Fruit fly (Drosophila melanogaster) whole organism, larva: ENCODE measurements around the gene TpnC25D.

Experiments used
- noc ChIP-seq: fragments of 200-800 bp; sonication (Bioruptor generic); optimal IDR thresholded peaks from 3 replicates; lab custom pipeline; 2019; ENCODE audit warnings: missing biosample characterization, mild to moderate bottlenecking, missing genetic modification characterization, moderate library complexity

The TpnC25D gene

DNA sequence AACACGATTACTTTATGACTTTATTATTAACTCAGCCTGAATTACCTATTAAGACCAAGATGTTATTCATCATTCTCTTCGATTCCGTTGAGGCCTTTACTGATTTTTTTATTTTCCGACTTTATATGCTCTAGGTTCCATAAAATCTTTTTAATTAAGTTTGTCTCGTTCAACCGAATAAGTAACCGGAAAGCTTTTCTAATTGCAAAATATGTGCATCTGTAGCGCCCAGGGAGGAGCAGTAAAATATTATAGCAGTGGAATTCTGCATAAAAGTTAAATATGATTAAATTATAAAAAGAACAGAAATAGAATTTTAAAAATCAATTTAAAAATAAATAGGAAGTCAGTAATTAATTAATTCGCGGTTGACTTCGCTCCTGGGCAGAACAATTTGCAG is at the start of gene TpnC25D, which contains the start of gene CG14034:
Gene TpnC25D (plus strand): TSS at position 260 of the 400 bp plus-strand sequence.
Gene CG14034 (minus strand): TSS at position 101 of the 400 bp plus-strand sequence.
- TF ChIP-seq noc (tag; lab: Kevin White, UChicago), result no peak

DNA sequence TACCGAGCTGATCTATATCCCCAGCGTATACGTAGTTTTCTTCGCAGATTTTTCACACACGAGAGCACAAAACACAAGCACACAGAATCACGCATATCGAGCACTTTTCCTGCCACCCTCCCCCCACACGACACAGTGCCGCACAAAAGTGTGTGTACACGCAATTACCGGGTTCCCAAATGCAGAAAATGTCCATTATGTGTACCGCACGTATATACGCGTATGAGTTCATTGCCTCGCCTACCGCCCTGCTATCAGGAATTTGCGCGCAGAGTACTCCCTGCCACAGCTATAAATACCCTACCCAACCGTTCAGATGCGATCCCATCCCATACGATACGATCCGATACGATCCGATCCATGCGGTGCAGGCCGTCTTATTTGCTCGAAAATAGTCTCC is 30.0 kb upstream of the TpnC25D start:
- TF ChIP-seq noc (tag; lab: Kevin White, UChicago), result no peak

DNA sequence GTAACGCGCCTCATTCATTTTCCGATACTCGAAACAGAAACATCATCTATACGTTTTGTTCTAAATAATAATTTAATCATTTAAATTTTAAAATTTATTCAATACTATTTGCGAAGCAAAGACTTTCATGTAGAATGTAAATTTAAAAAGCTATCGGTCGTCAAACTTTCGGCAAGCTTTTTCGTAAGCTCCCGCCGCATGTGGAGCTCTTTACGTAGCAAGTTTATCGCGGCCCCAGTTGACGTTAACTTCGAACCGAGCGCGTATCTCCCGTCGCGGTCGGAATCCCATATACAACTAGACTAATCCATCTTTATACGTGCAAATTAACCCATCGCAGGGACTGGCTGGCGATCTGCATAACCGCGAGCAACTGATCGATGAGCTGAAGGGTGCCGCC is 20.9 kb upstream of the TpnC25D start:
- no peak for TF ChIP-seq noc (tag; lab: Kevin White, UChicago)

DNA sequence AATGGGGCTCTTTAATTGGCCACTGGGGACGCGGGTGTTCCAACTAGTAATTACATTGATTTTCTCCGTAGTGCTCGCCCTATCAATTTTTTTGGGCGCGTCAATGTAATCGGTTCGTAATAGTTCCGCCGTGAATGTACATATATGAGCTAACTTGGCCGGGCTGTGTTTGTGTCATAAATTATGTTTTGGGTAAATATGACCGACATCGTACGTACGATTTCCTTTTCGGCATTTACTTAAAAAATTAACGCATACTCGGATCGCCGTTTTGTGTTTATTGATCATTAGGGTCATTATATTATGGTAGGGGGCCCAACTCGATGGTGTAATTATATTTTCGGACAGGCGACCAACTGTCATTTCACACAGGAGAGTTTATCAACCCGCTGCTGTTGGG is 19.8 kb upstream of the TpnC25D start:
- TF ChIP-seq noc (tag; lab: Kevin White, UChicago), result peak; percentile 20

DNA sequence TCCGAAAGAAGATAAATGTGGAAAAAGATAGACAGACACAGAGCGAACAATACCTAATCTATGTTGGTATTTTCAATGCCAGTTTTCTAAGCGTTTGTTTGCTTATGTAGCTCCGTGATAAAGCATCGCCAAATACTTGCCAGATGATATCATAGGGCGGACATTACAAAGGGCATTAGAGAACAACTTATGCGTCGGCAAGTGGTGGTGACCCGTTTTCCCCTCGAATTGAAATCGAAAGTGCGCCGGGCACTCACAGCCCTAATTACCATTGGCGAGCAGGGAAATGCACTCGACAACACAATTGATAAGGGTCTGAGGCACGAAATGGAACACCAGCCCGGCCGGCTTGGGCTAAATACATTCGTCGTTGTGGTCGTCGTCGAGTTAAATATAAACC is 19.3 kb upstream of the TpnC25D start:
- TF ChIP-seq noc (tag; lab: Kevin White, UChicago), result no peak

DNA sequence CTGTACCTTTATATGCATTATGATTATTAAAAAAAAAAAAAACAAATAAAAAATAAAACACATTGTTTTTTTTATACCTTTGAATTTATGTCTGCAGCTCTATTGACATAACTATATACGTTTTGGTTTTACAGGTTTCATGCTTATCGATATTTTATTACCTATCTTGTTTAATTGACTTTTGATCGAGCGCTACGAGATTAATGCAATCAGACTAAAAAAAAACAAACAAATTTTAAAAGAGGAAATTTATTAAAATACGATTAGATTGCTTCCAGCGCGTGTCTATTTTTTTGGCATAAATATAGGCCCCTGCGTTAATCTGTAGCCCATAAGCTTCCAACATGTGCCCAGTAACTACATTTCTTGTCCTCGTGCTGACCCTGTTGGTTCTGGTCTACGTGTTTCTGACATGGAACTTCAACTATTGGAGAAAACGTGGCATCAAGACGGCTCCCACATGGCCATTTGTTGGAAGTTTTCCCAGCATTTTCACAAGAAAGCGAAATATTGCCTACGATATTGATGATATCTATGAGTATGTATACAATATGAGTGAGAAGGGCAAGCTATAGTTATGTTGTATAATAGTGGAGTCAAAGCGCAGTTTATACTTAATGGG is 9.4 kb upstream of the TpnC25D start, which contains the start of gene Cyp28d2:
Gene Cyp28d2 (plus strand): TSS at position 304 of the 622 bp plus-strand sequence.
- no peak for TF ChIP-seq noc (tag; lab: Kevin White, UChicago)

DNA sequence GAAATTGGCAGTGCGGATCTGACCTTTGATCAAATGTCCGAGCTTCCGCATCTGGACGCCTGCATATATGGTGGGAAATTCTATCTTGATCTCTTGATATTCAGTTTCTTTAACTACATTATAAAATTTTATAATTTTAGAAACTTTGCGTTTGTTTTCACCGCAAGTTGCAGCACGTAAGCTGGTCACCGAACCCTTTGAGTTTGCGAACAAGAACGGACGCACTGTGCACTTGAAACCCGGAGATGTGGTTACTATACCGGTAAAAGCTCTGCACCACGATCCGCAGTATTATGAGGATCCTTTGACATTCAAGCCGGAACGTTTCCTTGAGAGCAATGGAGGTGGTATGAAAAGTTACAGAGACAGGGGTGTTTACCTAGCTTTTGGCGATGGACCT is 7.9 kb upstream of the TpnC25D start:
- no peak for TF ChIP-seq noc (tag; lab: Kevin White, UChicago)

DNA sequence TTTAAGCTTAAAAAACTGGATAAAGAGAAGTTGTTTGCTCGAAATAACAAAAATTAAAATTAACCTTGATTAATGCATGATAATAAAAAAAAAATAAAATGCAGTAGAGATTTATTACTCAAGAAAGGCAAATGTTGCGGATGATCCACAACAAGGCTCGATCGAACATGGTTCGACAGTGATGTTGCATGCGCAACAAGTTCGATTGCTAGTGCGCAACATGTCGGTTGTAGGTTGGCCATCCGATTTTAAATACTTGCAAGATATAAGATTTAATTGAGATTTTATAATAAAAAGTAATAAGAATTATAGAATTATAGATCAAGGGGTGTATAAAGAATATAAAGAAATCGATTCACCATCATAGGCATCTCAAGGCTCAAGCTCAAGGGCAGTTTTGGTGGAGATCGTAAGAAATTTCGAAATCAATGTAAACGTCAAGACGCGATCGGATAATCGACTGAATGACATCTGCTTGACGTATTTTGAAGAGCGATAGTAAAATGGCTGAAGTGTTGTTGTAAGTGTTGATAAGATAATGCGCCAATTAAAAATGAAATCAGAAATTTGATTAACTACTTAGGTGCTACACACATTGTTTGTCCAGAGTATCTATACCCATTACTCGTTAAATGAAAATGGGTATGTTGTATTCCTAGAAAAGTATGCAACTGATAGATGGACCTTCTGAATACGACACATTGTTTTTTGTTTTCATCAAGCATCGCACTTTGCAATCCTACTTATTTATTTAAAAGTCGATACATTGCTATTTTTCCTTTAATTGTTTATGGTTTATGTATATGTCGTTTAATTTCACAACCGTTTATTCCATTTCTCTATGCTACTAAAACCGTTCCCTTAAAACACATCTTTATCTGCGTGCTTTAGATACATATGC is 7.0 kb upstream of the TpnC25D start:
- peak; percentile 85 for TF ChIP-seq noc (tag; lab: Kevin White, UChicago)

DNA sequence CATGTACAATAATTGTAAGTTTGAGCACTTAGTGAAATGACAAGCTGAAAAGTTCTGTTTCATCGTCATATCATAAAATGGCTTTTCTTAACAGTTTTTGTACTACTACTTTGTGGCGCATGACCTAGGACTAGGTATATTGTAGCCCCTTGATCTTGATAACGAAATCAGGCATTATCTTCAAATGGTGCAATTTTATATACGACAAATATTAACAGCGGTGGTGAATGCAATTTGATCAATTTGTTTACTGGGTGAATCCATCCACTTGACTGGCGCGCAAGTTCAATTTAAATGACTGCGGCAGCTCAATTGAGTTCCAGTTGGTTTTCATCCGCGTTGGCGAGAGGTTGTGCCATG is 6.4 kb upstream of the TpnC25D start, which contains the start of gene Cyp28d1:
Gene Cyp28d1 (plus strand): TSS at position 316 of the 360 bp plus-strand sequence.
- no peak for TF ChIP-seq noc (tag; lab: Kevin White, UChicago)

DNA sequence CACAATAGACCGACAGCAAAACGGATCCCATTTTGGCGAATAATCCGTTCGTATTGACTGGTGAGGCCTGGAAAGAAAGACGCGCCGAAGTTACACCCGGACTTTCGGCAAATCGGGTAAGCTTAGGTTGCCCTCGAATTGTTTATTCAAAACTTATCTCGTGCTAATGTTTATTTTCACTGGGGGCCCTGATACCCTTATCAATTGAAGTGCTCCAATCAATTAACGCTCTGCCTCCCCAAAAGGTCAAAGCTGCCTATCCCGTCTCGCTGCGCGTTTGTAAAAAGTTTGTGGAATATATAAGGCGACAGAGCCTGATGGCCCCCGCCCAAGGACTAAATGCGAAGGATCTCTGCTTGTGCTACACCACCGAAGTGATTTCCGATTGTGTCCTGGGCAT is 5.6 kb upstream of the TpnC25D start:
- TF ChIP-seq noc (tag; lab: Kevin White, UChicago), result no peak

DNA sequence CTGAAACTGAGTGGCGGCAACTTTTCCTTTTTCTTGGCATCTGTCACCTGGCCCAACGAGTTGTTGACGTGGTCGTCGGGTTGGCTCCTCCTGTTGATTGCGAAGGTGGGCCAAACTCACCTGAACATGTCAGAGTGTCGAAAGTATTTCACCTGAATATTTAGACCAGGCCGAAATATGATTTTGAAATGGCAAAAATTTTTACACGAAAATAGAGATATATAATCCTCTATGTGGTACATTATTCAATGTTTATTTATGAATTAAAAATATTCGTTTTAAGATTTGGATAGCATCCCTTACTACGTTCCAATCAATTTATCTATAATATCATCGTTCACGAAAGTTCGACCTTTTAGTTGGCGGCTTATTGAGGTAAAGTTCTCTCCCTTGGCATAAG is 1.5 kb upstream of the TpnC25D start, which contains the start of gene CG7742:
Gene CG7742 (minus strand): TSS at position 101 of the 400 bp plus-strand sequence.
- no peak for TF ChIP-seq noc (tag; lab: Kevin White, UChicago)

DNA sequence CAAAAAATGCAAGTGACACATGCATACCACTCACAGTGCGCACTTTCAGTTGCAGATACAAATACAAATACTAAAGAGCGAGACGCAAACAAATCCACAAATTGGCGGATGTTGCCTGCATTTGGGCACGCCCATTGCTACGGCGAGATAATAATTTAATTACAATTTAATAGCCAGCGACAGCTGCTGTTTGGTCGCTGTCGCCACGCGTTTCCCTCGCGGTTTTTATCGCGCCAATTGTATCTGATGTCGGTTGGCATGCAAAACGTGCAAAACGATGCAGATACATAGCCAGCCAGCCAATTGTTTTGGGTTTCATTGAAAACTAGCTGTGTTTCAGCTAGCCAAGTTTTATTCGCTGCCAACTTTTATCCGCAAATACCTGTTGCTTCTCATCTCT is 6.8 kb downstream of the TpnC25D start:
- TF ChIP-seq noc (tag; lab: Kevin White, UChicago), result no peak

DNA sequence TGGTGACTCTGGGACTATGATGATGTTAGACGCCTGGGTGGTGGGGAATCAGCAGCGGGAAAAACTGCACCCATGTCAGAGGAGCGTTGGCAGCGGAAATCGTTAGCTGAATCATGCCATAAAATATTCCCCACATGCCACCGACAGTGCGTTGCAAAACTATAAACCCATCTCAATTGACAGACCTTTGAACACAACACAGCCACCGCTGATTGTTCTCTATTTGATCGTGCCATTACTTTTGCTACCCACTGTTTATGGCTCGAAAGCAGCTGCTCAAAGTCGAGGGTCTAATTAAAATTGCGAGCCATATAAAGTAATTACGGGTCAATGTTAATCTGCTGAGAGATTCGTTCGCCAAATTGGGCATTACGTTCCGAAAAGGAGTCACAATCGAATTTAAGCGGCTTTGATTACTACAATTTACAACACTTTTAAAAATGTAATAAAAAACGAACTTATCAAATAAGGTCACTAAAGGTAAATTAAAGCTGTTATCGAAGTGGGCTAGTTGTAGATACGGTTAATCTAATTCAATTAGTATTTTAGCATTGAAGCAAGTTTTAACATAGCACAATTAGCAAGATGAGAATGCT is 8.3 kb downstream of the TpnC25D start:
- TF ChIP-seq noc (tag; lab: Kevin White, UChicago), result no peak

DNA sequence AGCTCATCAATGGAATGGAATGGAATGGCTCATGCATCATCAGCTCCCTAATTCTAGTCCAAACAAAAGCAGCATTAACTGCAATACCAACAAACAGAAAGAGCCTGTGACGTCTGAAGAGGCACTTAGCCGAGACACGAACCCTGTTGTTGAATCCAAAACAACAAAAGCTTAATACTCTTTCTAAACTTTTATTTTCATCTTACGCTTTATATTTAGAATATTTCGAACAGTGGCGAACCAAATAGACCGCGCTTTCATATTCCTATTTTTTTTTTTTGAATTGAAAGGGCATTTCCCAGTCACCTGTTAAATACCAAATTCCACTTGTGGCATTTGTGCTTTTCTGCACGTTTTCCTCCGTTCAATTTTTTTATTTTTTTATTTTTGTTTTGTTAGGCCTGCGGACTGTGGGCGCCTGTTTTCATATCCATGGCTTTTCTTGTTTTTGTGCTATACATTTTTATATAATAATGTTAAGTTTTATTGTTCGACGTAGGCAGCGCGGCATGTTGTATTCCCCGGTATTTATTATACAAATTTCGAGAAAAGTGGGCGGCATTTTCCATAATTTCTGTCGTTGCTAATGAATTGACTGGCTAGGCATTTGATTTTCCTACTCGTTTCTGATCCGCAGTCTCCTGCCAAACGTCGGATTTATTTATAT is 9.2 kb downstream of the TpnC25D start:
- TF ChIP-seq noc (tag; lab: Kevin White, UChicago), result no peak

DNA sequence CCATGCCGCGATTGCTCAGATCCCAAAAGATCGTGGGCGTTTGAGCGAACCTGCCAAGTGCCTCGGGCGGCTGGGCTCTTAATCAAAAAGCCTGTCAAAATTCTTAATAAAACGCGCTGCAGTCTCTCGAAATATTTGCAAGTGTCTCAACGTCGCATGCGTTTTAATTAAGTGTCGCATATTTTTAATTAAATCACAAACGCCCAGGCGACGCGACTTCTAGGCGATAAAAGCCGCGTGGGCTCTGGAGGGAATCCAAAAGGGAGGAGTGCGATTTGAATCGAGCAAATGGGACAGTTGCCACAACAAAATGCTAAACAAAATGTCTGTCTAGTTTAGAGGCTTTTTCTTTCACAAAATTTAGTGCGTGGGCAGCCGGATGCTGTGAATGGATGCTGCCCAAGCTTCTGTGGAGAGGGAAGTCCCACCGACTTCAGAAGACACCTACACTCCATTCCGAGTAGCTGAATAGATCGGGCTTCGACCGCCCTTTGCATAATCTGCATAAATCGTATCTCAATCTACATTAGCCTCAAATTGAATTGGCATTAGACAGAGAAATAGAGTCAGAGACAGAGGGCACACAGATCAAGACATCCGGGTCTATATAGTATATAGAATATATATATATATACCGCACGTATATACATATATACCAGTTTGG is 10.5 kb downstream of the TpnC25D start:
- TF ChIP-seq noc (tag; lab: Kevin White, UChicago), result no peak
